Fruit fly (Drosophila melanogaster) whole organism, embryonic: ENCODE results near the gene Gr64b.
A peak's percentile ranks its signal among the peaks of the same experiment; 100 is the strongest.

Experiments used
- ATbp ChIP-seq: fragments of 200-800 bp; sonication (Bioruptor generic); optimal IDR thresholded peaks from 2 replicates; lab custom pipeline; 2017; ENCODE audit warnings: missing biosample characterization, mild to moderate bottlenecking, missing genetic modification characterization, missing genetic modification reagents
- Antp ChIP-seq: fragments of 200-800 bp; sonication (Bioruptor generic); optimal IDR thresholded peaks from 3 replicates; lab custom pipeline; 2016; ENCODE audit warnings: missing biosample characterization, missing genetic modification characterization
- CG12299 ChIP-seq: fragments of 200-800 bp; sonication (Bioruptor generic); optimal IDR thresholded peaks from 2 replicates; lab custom pipeline; 2018; ENCODE audit warnings: missing biosample characterization, mild to moderate bottlenecking, missing genetic modification characterization
- CG12769 ChIP-seq: fragments of 200-800 bp; sonication (Bioruptor generic); optimal IDR thresholded peaks from 2 replicates; lab custom pipeline; 2019; ENCODE audit warnings: missing biosample characterization, mild to moderate bottlenecking, missing genetic modification characterization, moderate library complexity
- CG14014 ChIP-seq: fragments of 200-800 bp; sonication (Bioruptor generic); IDR thresholded peaks from 2 replicates; pipeline ENCODE4 v1.3.6; 2022; ENCODE audit warnings: missing biosample characterization, missing genetic modification characterization
- CG14965 ChIP-seq: fragments of 200-800 bp; sonication (Bioruptor generic); optimal IDR thresholded peaks from 2 replicates; lab custom pipeline; 2016; ENCODE audit warnings: missing biosample characterization, missing genetic modification characterization, borderline replicate concordance
- CG1603 ChIP-seq: fragments of 200-800 bp; sonication (Bioruptor generic); optimal IDR thresholded peaks from 2 replicates; lab custom pipeline; 2019; ENCODE audit warnings: missing biosample characterization, mild to moderate bottlenecking, missing genetic modification characterization, moderate library complexity
- CG1647 ChIP-seq: fragments of 200-800 bp; sonication (Bioruptor generic); optimal IDR thresholded peaks from 3 replicates; lab custom pipeline; 2016; ENCODE audit warnings: missing biosample characterization, missing genetic modification characterization
- CG17361 ChIP-seq: fragments of 200-800 bp; sonication (Bioruptor generic); IDR thresholded peaks from 3 replicates; pipeline ENCODE4 v1.3.6; 2022; ENCODE audit warnings: missing biosample characterization, missing genetic modification characterization
- CG18011 ChIP-seq: fragments of 200-800 bp; sonication (Bioruptor generic); optimal IDR thresholded peaks from 2 replicates; lab custom pipeline; 2017; ENCODE audit warnings: missing biosample characterization, missing genetic modification characterization, mild to moderate bottlenecking, moderate library complexity, missing genotype
- CG2199 ChIP-seq: fragments of 200-800 bp; sonication (Bioruptor generic); IDR thresholded peaks from 3 replicates; pipeline ENCODE4 v1.3.6; 2022; ENCODE audit warnings: missing biosample characterization, missing genetic modification characterization
- CG32772 ChIP-seq: fragments of 200-800 bp; sonication (Bioruptor generic); IDR thresholded peaks from 2 replicates; pipeline ENCODE4 v1.3.6; 2022; ENCODE audit warnings: missing biosample characterization, missing genetic modification characterization
- CG5245 ChIP-seq: fragments of 200-800 bp; sonication (Bioruptor generic); optimal IDR thresholded peaks from 3 replicates; lab custom pipeline; 2016; ENCODE audit warnings: missing biosample characterization, missing genetic modification characterization
- CG6175 ChIP-seq: fragments of 200-800 bp; sonication (Bioruptor generic); IDR thresholded peaks from 3 replicates; pipeline ENCODE4 v1.3.6; 2022; ENCODE audit warnings: missing biosample characterization, missing genetic modification characterization
- CG7271 ChIP-seq: fragments of 200-800 bp; sonication (Bioruptor generic); optimal IDR thresholded peaks from 2 replicates; lab custom pipeline; 2018; ENCODE audit warnings: missing biosample characterization, mild to moderate bottlenecking, missing genetic modification characterization, moderate library complexity
- CG7372 ChIP-seq: fragments of 200-800 bp; sonication (Bioruptor generic); IDR thresholded peaks from 2 replicates; pipeline ENCODE4 v1.3.6; 2022; ENCODE audit warnings: missing biosample characterization, missing genetic modification characterization
- CG8359 ChIP-seq: fragments of 200-800 bp; sonication (Bioruptor generic); optimal IDR thresholded peaks from 2 replicates; lab custom pipeline; 2017; ENCODE audit warnings: missing biosample characterization, mild to moderate bottlenecking, missing genetic modification characterization, borderline replicate concordance
- Dip3 ChIP-seq: fragments of 200-800 bp; sonication (Bioruptor generic); optimal IDR thresholded peaks from 3 replicates; lab custom pipeline; 2016; ENCODE audit warnings: missing biosample characterization, missing genetic modification characterization
- Fer1 ChIP-seq: fragments of 200-800 bp; sonication (Bioruptor generic); optimal IDR thresholded peaks from 2 replicates; lab custom pipeline; 2017; ENCODE audit warnings: missing biosample characterization, mild to moderate bottlenecking, missing genetic modification characterization
- GATAe ChIP-seq: fragments of 200-800 bp; sonication (Bioruptor generic); conservative IDR thresholded peaks from 2 replicates; pipeline ENCODE4 v1.3.6; 2022; ENCODE audit warnings: missing biosample characterization, missing genetic modification characterization
- Hey ChIP-seq: fragments of 200-800 bp; sonication (Bioruptor generic); optimal IDR thresholded peaks from 3 replicates; lab custom pipeline; 2018; ENCODE audit warnings: missing biosample characterization, mild to moderate bottlenecking, missing genetic modification characterization
- Hmr ChIP-seq: fragments of 200-800 bp; sonication (Bioruptor generic); optimal IDR thresholded peaks from 3 replicates; lab custom pipeline; 2017; ENCODE audit warnings: mild to moderate bottlenecking, missing biosample characterization, missing genetic modification reagents, missing genetic modification characterization
- Hsf ChIP-seq: fragments of 200-800 bp; sonication (Bioruptor generic); optimal IDR thresholded peaks from 3 replicates; lab custom pipeline; 2016; ENCODE audit warnings: missing biosample characterization, missing genetic modification characterization
- Mad ChIP-seq: fragments of 200-800 bp; sonication (Bioruptor generic); optimal IDR thresholded peaks from 2 replicates; lab custom pipeline; 2016; ENCODE audit warnings: missing biosample characterization, missing genetic modification characterization
- Neu2 ChIP-seq: fragments of 200-800 bp; sonication (Bioruptor generic); optimal IDR thresholded peaks from 3 replicates; lab custom pipeline; 2016; ENCODE audit warnings: missing biosample characterization, missing genetic modification characterization, borderline replicate concordance
- Nf-YA ChIP-seq: fragments of 200-800 bp; sonication (Bioruptor generic); IDR thresholded peaks from 2 replicates; pipeline ENCODE4 v1.3.6; 2022; ENCODE audit warnings: missing biosample characterization, missing genetic modification characterization
- Oaz ChIP-seq: fragments of 200-800 bp; sonication (Bioruptor generic); IDR thresholded peaks from 2 replicates; pipeline ENCODE4 v1.3.6; 2022; ENCODE audit warnings: missing biosample characterization, missing genetic modification characterization
- Spps ChIP-seq: fragments of 200-800 bp; sonication (Bioruptor generic); optimal IDR thresholded peaks from 2 replicates; lab custom pipeline; 2018; ENCODE audit warnings: missing biosample characterization, mild to moderate bottlenecking, missing genetic modification characterization
- Stat92E ChIP-seq, 3 experiments: fragments of >200 bp in 2 of 3; fragments of 200-800 bp in 1 of 3; sonication (Bioruptor generic) in 1 of 3; optimal IDR thresholded peaks; 2 replicates each; lab custom pipeline; 2017 to 2019; ENCODE audit warnings: missing biosample characterization in 3 of 3, missing genetic modification characterization in 3 of 3, mild to moderate bottlenecking in 1 of 3, moderate library complexity in 1 of 3
- ab ChIP-seq: fragments of 200-800 bp; sonication (Bioruptor generic); optimal IDR thresholded peaks from 2 replicates; lab custom pipeline; 2016; ENCODE audit warnings: missing biosample characterization, missing genetic modification characterization
- amos ChIP-seq: fragments of 200-800 bp; sonication (Bioruptor generic); IDR thresholded peaks from 2 replicates; pipeline ENCODE4 v1.3.6; 2022; ENCODE audit warnings: missing biosample characterization, missing genetic modification characterization; ENCODE audit not compliant: partially characterized antibody
- caup ChIP-seq: fragments of 200-800 bp; sonication (Bioruptor generic); optimal IDR thresholded peaks from 3 replicates; lab custom pipeline; 2017; ENCODE audit warnings: missing biosample characterization, mild to moderate bottlenecking, missing genetic modification characterization, moderate library complexity; ENCODE audit not compliant: severe bottlenecking
- danr ChIP-seq: fragments of 200-800 bp; sonication (Bioruptor generic); IDR thresholded peaks from 2 replicates; pipeline ENCODE4 v1.3.6; 2022; ENCODE audit warnings: missing biosample characterization, missing genetic modification characterization
- fd102C ChIP-seq: fragments of 200-800 bp; sonication (Bioruptor generic); optimal IDR thresholded peaks from 2 replicates; lab custom pipeline; 2018; ENCODE audit warnings: missing biosample characterization, mild to moderate bottlenecking, missing genetic modification characterization, moderate library complexity
- grn ChIP-seq: fragments of 200-800 bp; sonication (Bioruptor generic); optimal IDR thresholded peaks from 3 replicates; lab custom pipeline; 2017; ENCODE audit warnings: missing biosample characterization, missing genetic modification characterization
- gsb-n ChIP-seq: fragments of 200-800 bp; sonication (Bioruptor generic); optimal IDR thresholded peaks from 3 replicates; lab custom pipeline; 2018; ENCODE audit warnings: missing biosample characterization, mild to moderate bottlenecking, missing genetic modification characterization
- gt ChIP-seq: fragments of 200-800 bp; sonication (Bioruptor generic); IDR thresholded peaks from 2 replicates; pipeline ENCODE4 v1.3.6; 2022; ENCODE audit warnings: missing biosample characterization, missing genetic modification characterization
- inv ChIP-seq: fragments of 200-800 bp; sonication (Bioruptor generic); IDR thresholded peaks from 2 replicates; pipeline ENCODE4 v1.3.6; 2022; ENCODE audit warnings: missing biosample characterization, missing genetic modification characterization; ENCODE audit not compliant: partially characterized antibody
- jumu ChIP-seq: fragments of 200-800 bp; sonication (Bioruptor generic); optimal IDR thresholded peaks from 3 replicates; lab custom pipeline; 2016; ENCODE audit warnings: missing biosample characterization, missing genetic modification characterization
- oc ChIP-seq: fragments of 200-800 bp; sonication (Bioruptor generic); optimal IDR thresholded peaks from 2 replicates; lab custom pipeline; 2018; ENCODE audit warnings: missing biosample characterization, mild to moderate bottlenecking, missing genetic modification characterization, moderate library complexity
- otp ChIP-seq: fragments of 200-800 bp; sonication (Bioruptor generic); IDR thresholded peaks from 3 replicates; pipeline ENCODE4, ENCODE4 v1.3.6; 2022; ENCODE audit warnings: missing biosample characterization, missing genetic modification characterization
- pb ChIP-seq: fragments of 200-800 bp; sonication (Bioruptor generic); optimal IDR thresholded peaks from 3 replicates; lab custom pipeline; 2016; ENCODE audit warnings: missing biosample characterization, missing genetic modification characterization
- phol ChIP-seq: fragments of 200-800 bp; sonication (Bioruptor generic); optimal IDR thresholded peaks from 3 replicates; lab custom pipeline; 2018; ENCODE audit warnings: missing biosample characterization, mild to moderate bottlenecking, missing genetic modification characterization, moderate library complexity
- pzg ChIP-seq: fragments of 200-800 bp; sonication (Bioruptor generic); optimal IDR thresholded peaks from 3 replicates; lab custom pipeline; 2018; ENCODE audit warnings: missing biosample characterization, mild to moderate bottlenecking, missing genetic modification characterization, moderate library complexity
- rib ChIP-seq: fragments of 200-800 bp; sonication (Bioruptor generic); IDR thresholded peaks from 2 replicates; pipeline ENCODE4 v1.3.6; 2022; ENCODE audit warnings: missing biosample characterization, missing genetic modification characterization
- sens-2 ChIP-seq: fragments of 200-800 bp; sonication (Bioruptor generic); IDR thresholded peaks from 2 replicates; pipeline ENCODE4 v1.3.6; 2022; ENCODE audit warnings: missing biosample characterization, missing genetic modification characterization
- seq ChIP-seq: fragments of 200-800 bp; sonication (Bioruptor generic); IDR thresholded peaks from 2 replicates; pipeline ENCODE4 v1.3.6; 2022; ENCODE audit warnings: missing biosample characterization, missing genetic modification characterization
- so ChIP-seq: fragments of 200-800 bp; sonication (Bioruptor generic); IDR thresholded peaks from 3 replicates; pipeline ENCODE4 v1.3.6; 2022; ENCODE audit warnings: missing biosample characterization, missing genetic modification characterization
- ttk ChIP-seq: fragments of 200-800 bp; sonication (Bioruptor generic); IDR thresholded peaks from 2 replicates; pipeline ENCODE4 v2.1.2; 2022; ENCODE audit warnings: missing biosample characterization, missing genetic modification characterization
- unpg ChIP-seq: fragments of 200-800 bp; sonication (Bioruptor generic); optimal IDR thresholded peaks from 3 replicates; lab custom pipeline; 2018; ENCODE audit warnings: missing biosample characterization, mild to moderate bottlenecking, missing genetic modification characterization, moderate library complexity
- zf30C ChIP-seq: fragments of 200-800 bp; sonication (Bioruptor generic); optimal IDR thresholded peaks from 3 replicates; lab custom pipeline; 2018; ENCODE audit warnings: missing biosample characterization, mild to moderate bottlenecking, missing genetic modification characterization

Gene Gr64b

dm6 chr3L:4016754-4017153 is 11.7 kb upstream of the Gr64b start (continued):
- TF ChIP-seq Hmr (GFP tag; lab: Kevin White, UChicago) (no peak), Neu2 (no peak), CG12299 (tag; lab: Kevin White, UChicago) (no peak), CG8359 (no peak), Dip3 (no peak), oc (tag; lab: Kevin White, UChicago) (no peak), ATbp (GFP tag; lab: Kevin White, UChicago) (peak; percentile 62), CG14965 (GFP tag; lab: Kevin White, UChicago) (no peak), phol (tag; lab: Kevin White, UChicago) (peak; percentile 76), amos (no peak), caup (no peak), gsb-n (tag; lab: Kevin White, UChicago) (peak; percentile 65), CG7372 (GFP tag; lab: Robert Waterston, UW) (no peak), fd102C (GFP tag; lab: Kevin White, UChicago) (no peak), danr (GFP tag; lab: Robert Waterston, UW) (peak; percentile 56; the same call in 1 of the 2 replicates), ttk (GFP tag; lab: Robert Waterston, UW) (peak; percentile 58), Stat92E (GFP tag; optimal IDR thresholded peaks at IDR 0.05; lab: Kevin White, UChicago) (no peak), Hey (no peak), CG1603 (tag; lab: Kevin White, UChicago) (peak; percentile 91), CG32772 (GFP tag; lab: Robert Waterston, UW) (peak; percentile 74), CG12769 (tag; lab: Kevin White, UChicago) (peak; percentile 43), GATAe (GFP tag; lab: Robert Waterston, UW) (no peak), Antp (GFP tag; lab: Kevin White, UChicago) (peak; percentile 72), so (GFP tag; lab: Robert Waterston, UW) (0 out of 3 replicates have a peak, but pooled peaks have one; percentile 13), Mad (GFP tag; lab: Kevin White, UChicago) (peak; percentile 24), grn (GFP tag; lab: Kevin White, UChicago) (no peak), pzg (GFP tag; lab: Kevin White, UChicago) (no peak), Spps (tag; lab: Kevin White, UChicago) (peak; percentile 56), pb (peak; percentile 16), sens-2 (peak; percentile 75; the same call in 1 of the 2 replicates), inv (GFP tag; lab: Robert Waterston, UW) (no peak), unpg (GFP tag; lab: Kevin White, UChicago) (peak; percentile 73), CG18011 (GFP tag; lab: Kevin White, UChicago) (no peak), Nf-YA (peak; percentile 61), ab (GFP tag; lab: Kevin White, UChicago) (no peak), Hsf (GFP tag; lab: Kevin White, UChicago) (peak; percentile 67), rib (no peak), Fer1 (no peak), CG6175 (GFP tag; lab: Robert Waterston, UW) (no peak), CG2199 (GFP tag; lab: Robert Waterston, UW) (peak; percentile 28; the same call in 1 of the 3 replicates), CG5245 (GFP tag; lab: Kevin White, UChicago) (peak; percentile 69), CG7271 (tag; lab: Kevin White, UChicago) (peak; percentile 70), gt (peak; percentile 55; the same call in 1 of the 2 replicates), CG14014 (GFP tag; lab: Robert Waterston, UW) (peak; percentile 42; the same call in 1 of the 2 replicates), jumu (GFP tag; lab: Kevin White, UChicago) (peak; percentile 59), otp (GFP tag; lab: Robert Waterston, UW) (peak; percentile 82), CG1647 (GFP tag; lab: Kevin White, UChicago) (no peak), zf30C (GFP tag; lab: Kevin White, UChicago) (no peak), Oaz (GFP tag; lab: Robert Waterston, UW) (no peak), seq (GFP tag; lab: Robert Waterston, UW) (no peak), CG17361 (peak; percentile 64)
